Worm (Caenorhabditis elegans): ENCODE results near the gene str-86.

DNA sequence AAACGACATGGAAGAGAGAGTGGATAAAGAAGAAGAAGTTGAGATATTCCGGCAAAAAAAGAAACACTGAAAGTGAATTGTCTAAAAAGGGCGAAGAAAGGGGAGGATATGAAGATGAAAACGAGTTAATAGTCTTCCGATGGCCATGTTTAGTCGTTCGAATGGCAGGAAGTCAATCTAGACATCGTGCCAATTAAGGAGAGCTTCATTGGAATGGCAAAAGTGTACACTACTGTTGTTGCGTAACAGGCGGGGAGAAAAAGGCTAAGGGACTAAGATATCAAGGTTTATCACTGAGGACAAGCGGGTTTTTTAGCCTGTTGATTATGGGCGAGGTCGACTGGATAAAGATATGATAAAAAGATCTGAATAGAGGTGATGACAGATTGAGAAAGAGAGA is 37.4 kb downstream of the str-86 start:
- TF ChIP-seq tbx-37 (GFP tag; conservative IDR thresholded peaks at IDR 0.05) (no peak), aly-1 (tag; optimal IDR thresholded peaks at IDR 0.05) (no peak), ceh-13 (GFP tag; optimal IDR thresholded peaks at IDR 0.05) (no peak), ama-1 (optimal IDR thresholded peaks at IDR 0.05) (no peak), hnd-1 (tag; optimal IDR thresholded peaks at IDR 0.05) (no peak), tra-4 (tag; optimal IDR thresholded peaks at IDR 0.05) (no peak), scrt-1 (GFP tag; IDR thresholded peaks at IDR 0.05) (no peak), hmbx-1 (tag; optimal IDR thresholded peaks at IDR 0.05) (no peak)

All from whole organism, early embryonic.